Fruit fly (Drosophila melanogaster): ENCODE measurements around the gene CG43732.

Gene CG43732

DNA sequence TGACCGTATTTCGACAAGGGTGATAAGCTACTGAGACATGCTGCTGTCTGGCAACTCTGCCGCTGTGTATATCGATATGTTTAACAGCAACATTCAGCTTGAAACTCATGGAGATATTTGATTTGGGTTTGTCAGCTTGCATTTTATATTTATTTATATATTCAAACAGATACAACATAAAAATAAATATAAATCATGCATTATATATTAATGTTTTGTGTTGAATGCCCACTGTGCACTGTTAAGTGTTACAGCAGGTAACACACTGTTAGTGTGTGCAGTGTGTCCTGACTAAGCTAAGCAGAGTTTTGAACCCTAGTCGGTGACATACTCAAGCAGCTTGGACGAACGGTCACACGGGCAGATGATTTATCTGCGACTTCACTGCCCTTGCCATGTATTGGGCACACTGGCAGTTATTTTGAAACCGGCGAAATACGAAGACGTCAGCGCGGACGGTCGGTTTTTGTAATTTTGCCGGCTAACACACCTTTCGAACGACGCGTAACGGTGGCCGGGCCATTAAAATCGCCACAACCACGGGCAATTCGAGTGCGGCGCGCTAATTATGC lies 33.7 kb downstream of the CG43732 start, which contains the start of the genes snRNP-U1-C and gukh (continued):
- TF ChIP-seq Side (GFP tag; optimal IDR thresholded peaks at IDR 0.05) (peak; percentile 25), Aef1 (GFP tag; IDR thresholded peaks at IDR 0.05) (no peak; the same call in 2 of the 3 replicates), Blimp-1 (GFP tag; optimal IDR thresholded peaks at IDR 0.05) (peak; percentile 77), sd (tag; optimal IDR thresholded peaks at IDR 0.05) (peak; percentile 66), lov (optimal IDR thresholded peaks at IDR 0.05) (no peak), lov (GFP tag; IDR thresholded peaks at IDR 0.05) (0 out of 3 replicates have a peak, but pooled peaks have one; percentile 32), CG31224 (GFP tag; IDR thresholded peaks at IDR 0.05) (peak; percentile 75), ara (GFP tag; IDR thresholded peaks at IDR 0.05) (no peak), fd102C (GFP tag; optimal IDR thresholded peaks at IDR 0.05) (no peak), TFAM (GFP tag; optimal IDR thresholded peaks at IDR 0.05) (no peak), croc (GFP tag; conservative IDR thresholded peaks at IDR 0.05) (peak; percentile 55; the same call in 1 of the 3 replicates), Hmx (GFP tag; optimal IDR thresholded peaks at IDR 0.05) (no peak), disco-r (GFP tag; optimal IDR thresholded peaks at IDR 0.05) (peak; percentile 53), CG2120 (GFP tag; optimal IDR thresholded peaks at IDR 0.05) (peak; percentile 84), bbx (GFP tag; IDR thresholded peaks at IDR 0.05; ENCODE audit: partially characterized antibody) (peak; percentile 53; the same call in 1 of the 2 replicates), CG6654 (GFP tag; optimal IDR thresholded peaks at IDR 0.05) (no peak), seq (GFP tag; IDR thresholded peaks at IDR 0.05) (peak; percentile 87), Abd-B (GFP tag; optimal IDR thresholded peaks at IDR 0.05) (peak; percentile 70), CG10654 (GFP tag; optimal IDR thresholded peaks at IDR 0.05) (peak; percentile 69), Elba2 (GFP tag; optimal IDR thresholded peaks at IDR 0.05) (peak; percentile 22), Atf6 (GFP tag; IDR thresholded peaks at IDR 0.05) (peak; percentile 88), CG17568 (GFP tag; optimal IDR thresholded peaks at IDR 0.05) (peak; percentile 64), CG3065 (GFP tag; optimal IDR thresholded peaks at IDR 0.05) (peak; percentile 79), NfI (GFP tag; optimal IDR thresholded peaks at IDR 0.05) (peak; percentile 89), ro (GFP tag; IDR thresholded peaks at IDR 0.05) (no peak), tap (tag; optimal IDR thresholded peaks at IDR 0.05) (peak; percentile 80), Oli (tag; optimal IDR thresholded peaks at IDR 0.05) (peak; percentile 77), CG17829 (tag; optimal IDR thresholded peaks at IDR 0.05) (peak; percentile 92), HmgZ (tag; optimal IDR thresholded peaks at IDR 0.05) (peak; percentile 88), Six4 (GFP tag; optimal IDR thresholded peaks at IDR 0.05) (peak; percentile 54), dan (GFP tag; IDR thresholded peaks at IDR 0.05) (no peak), bowl (GFP tag; IDR thresholded peaks at IDR 0.05) (peak; percentile 49; the same call in 1 of the 2 replicates), bab2 (GFP tag; optimal IDR thresholded peaks at IDR 0.05) (peak; percentile 45), CG16863 (GFP tag; optimal IDR thresholded peaks at IDR 0.05) (peak; percentile 11), HLHmδ (GFP tag; optimal IDR thresholded peaks at IDR 0.05) (peak; percentile 6), Hr78 (GFP tag; optimal IDR thresholded peaks at IDR 0.05) (no peak), toy (GFP tag; IDR thresholded peaks at IDR 0.05) (0 out of 2 replicates have a peak, but pooled peaks have one; percentile 33), dmrt11E (tag; optimal IDR thresholded peaks at IDR 0.05) (peak; percentile 72), z (GFP tag; IDR thresholded peaks at IDR 0.05) (no peak; the same call in 2 of the 3 replicates), ewg (GFP tag; optimal IDR thresholded peaks at IDR 0.05) (peak; percentile 46), tll (GFP tag; optimal IDR thresholded peaks at IDR 0.05) (peak in 1 of 2 experiments; percentile 22), E2f2 (GFP tag; IDR thresholded peaks at IDR 0.05) (peak; percentile 76), C15 (GFP tag; IDR thresholded peaks at IDR 0.05) (peak; percentile 56; the same call in 1 of the 3 replicates), CG5245 (GFP tag; optimal IDR thresholded peaks at IDR 0.05) (peak; percentile 60), eve (GFP tag; optimal IDR thresholded peaks at IDR 0.05) (no peak), oc (tag; optimal IDR thresholded peaks at IDR 0.05) (peak; percentile 75), vfl (GFP tag; optimal IDR thresholded peaks at IDR 0.05) (peak; percentile 48), insv (GFP tag; optimal IDR thresholded peaks at IDR 0.05) (peak in 1 of 2 experiments; percentile 71), chm (GFP tag; IDR thresholded peaks at IDR 0.05) (peak; percentile 86), ATbp (GFP tag; optimal IDR thresholded peaks at IDR 0.05) (peak; percentile 39)
